Worm (Caenorhabditis elegans): ENCODE data around the gene col-129.

DNA sequence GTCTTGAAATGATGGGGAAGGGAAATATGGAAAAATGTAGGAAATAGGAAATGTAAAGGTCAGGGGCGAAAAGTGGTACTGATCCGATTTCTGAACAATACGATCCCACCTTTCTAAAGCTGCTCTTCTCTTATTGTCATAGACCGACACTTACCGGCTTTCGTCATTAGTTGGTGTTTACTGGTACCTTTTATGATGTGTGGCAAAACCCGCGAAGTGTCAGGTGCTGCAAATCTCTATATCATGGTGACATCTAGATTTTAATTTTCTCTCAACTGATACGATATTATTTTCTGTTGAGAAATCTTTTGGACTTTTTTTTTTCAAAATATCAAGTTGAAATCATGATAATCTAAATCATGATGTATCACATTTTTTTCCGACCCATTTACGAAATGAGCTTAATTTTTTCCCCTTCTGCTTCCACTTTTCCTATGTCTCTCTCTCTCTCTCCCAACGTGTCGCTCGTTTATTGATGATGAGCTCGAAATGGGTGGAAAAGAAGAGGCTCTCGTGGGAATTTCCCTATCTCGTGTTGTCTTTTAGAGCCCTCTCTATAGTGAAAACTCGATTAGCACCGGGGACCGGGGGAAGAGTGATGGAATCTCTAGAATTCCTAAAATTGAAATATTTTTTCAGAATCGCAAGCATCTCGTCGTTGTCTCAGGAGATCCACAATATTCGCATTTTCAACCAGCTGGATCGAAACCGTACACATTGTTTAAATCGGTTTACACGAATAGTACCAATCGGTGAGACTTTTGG lies 21.3 kb upstream of the col-129 start:
- TF ChIP-seq sea-2 (GFP tag; optimal IDR thresholded peaks at IDR 0.05) (no peak), nhr-11 (tag; optimal IDR thresholded peaks at IDR 0.05) (no peak), nhr-76 (tag; optimal IDR thresholded peaks at IDR 0.05) (no peak), fos-1 (tag; optimal IDR thresholded peaks at IDR 0.05) (no peak), nhr-237 (tag; optimal IDR thresholded peaks at IDR 0.05) (no peak)

Data from whole organism, L3 larva.